Fruit fly (Drosophila melanogaster) S2 (cell line): ENCODE data around the gene CG10650.

Source experiments
- CG8478 ChIP-seq: fragments of >200 bp; optimal IDR thresholded peaks from 2 replicates; lab custom pipeline; 2018
- CTCF ChIP-seq, 2 experiments: fragments of >200 bp; optimal IDR thresholded peaks; 2 replicates each; lab custom pipeline; 2018

CG10650 gene

dm6 chr2L:18995660-18996417 is at the start of gene CG10650:
Gene CG10650 (minus strand): TSS chr2L:18995934.
- no peak for TF ChIP-seq CTCF (optimal IDR thresholded peaks at IDR 0.05; lab: Kevin White, UChicago)
- no peak for TF ChIP-seq CG8478 (lab: Kevin White, UChicago)

DNA sequence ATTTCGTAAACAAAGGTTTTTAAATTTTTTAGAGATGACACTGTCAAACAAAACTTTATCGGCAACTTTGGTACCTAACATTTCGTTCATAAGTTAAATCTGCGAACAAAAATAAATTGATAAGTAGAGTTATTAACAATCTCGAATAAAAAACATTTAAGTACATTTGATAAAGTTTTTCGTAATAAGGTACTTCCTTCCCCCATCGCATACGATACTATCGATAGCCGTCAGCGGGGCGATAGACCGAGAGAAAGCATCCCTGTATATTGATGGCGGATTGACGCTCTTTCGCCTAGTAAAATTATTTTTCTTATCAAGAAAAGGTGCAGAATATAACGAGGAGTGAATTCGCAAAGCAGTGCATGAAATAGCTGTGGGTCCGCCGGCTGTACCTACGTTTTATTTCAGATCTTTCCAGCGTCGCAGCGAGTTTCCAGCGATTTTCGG is 49.4 kb upstream of the CG10650 start, which contains the start of the genes Ttc19 and Acn:
Gene Ttc19 (minus strand): TSS at position 38 of the 450 bp plus-strand sequence.
Gene Acn (plus strand): TSS at position 245 of the 450 bp plus-strand sequence.
- TF ChIP-seq CTCF (optimal IDR thresholded peaks at IDR 0.05; lab: Kevin White, UChicago) (peak in 1 of 2 experiments; percentile 16), CG8478 (lab: Kevin White, UChicago) (no peak)

DNA sequence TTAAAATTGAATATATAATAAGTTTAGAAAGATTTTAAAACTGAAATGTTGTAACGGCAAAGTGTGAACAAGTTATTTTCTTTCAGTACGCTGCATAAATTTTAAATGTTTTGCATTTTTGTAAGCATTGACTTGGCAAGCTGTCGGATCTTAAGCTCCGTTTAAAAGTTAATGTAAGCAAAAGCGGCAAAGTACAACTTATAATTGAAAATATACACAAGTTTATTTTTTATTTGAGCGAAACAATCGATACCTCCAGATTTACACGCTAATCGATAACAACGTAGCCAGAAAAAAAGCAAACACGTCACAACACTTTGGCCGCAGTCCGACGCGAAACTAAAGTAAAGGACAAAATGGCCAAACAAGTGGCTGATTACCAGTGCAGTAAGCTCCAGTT is 45.9 kb upstream of the CG10650 start, which contains the start of gene Catsup:
Gene Catsup (plus strand): TSS at position 273 of the 400 bp plus-strand sequence.
- TF ChIP-seq CTCF (optimal IDR thresholded peaks at IDR 0.05; lab: Kevin White, UChicago) (no peak), CG8478 (lab: Kevin White, UChicago) (no peak)

DNA sequence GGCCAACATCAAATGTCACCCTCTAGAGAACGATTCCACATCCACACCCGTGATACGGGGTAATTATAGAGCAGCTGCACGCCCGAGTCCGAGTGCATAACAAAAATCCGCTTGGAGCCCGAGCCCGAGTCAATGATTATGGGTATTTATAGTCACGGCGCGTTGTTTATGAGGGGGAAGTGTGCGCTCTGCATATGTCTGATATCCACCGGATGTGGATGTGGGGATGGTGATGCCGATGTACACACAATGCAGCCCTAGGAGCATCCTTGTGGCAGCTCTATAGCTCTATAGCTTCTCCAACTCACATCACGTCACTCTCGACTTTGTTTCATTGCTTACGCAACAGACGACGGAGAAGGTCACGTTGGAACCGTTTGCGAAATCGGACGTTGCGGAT is 41.7 kb upstream of the CG10650 start:
- no peak for TF ChIP-seq CTCF (optimal IDR thresholded peaks at IDR 0.05; lab: Kevin White, UChicago)
- no peak for TF ChIP-seq CG8478 (lab: Kevin White, UChicago)

DNA sequence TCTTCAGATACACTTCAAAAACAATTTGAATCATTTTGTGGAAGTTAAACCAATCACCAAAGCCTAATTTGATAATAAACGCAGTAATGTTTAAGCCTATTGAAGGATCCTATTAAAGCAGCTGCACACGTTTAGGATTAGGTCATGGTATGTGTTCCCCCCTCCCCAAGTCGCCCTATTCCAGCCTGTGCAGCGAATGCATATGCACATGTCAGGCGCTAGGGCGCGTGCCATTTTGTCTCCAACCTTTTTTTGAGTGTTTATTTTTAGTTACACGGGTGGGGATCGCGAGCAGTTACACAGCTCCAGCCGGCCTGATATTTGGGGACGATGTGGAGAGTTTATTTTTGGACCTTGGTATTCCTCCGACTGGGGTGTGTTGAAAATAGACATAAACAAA is 41.3 kb upstream of the CG10650 start:
- TF ChIP-seq CG8478 (lab: Kevin White, UChicago), result no peak
- no peak for TF ChIP-seq CTCF (optimal IDR thresholded peaks at IDR 0.05; lab: Kevin White, UChicago)

dm6 chr2L:19036105-19036714 is 40.5 kb upstream of the CG10650 start:
- no peak for TF ChIP-seq CG8478 (lab: Kevin White, UChicago)
- no peak for TF ChIP-seq CTCF (optimal IDR thresholded peaks at IDR 0.05; lab: Kevin White, UChicago)

- TF ChIP-seq CTCF (optimal IDR thresholded peaks at IDR 0.05; lab: Kevin White, UChicago) (no peak), CG8478 (lab: Kevin White, UChicago) (no peak)
These were observed 39.3 kb upstream of the CG10650 start for dm6 chr2L:19035013-19035412.

- no peak for TF ChIP-seq CTCF (optimal IDR thresholded peaks at IDR 0.05; lab: Kevin White, UChicago)
- no peak for TF ChIP-seq CG8478 (lab: Kevin White, UChicago)
These were observed 38.6 kb upstream of the CG10650 start, which contains the start of the genes mib2 and CG31800 for dm6 chr2L:19034213-19034929. Gene mib2 (plus strand): TSS chr2L:19034444. Gene CG31800 (minus strand): TSS chr2L:19034576.

DNA sequence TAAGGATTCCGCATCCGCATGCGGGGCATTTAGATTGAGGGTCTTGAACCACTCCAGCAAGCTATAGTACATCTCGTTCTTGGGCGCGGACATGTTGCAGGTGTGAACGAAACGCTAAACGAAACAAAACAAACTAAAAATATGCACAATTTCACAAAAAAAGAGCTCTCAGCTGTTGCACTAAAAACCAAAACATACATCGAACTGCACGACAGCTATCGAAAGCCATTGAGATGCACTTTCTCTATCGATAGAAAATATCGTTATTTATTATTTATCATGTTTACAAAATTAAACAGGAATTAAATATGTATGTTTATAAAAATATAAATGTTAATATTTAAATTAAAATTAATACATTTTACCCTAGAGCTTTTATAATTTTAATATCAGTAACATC is 37.6 kb upstream of the CG10650 start, which contains the start of gene hook:
Gene hook (minus strand): TSS at position 211 of the 400 bp plus-strand sequence.
- TF ChIP-seq CTCF (optimal IDR thresholded peaks at IDR 0.05; lab: Kevin White, UChicago) (no peak), CG8478 (lab: Kevin White, UChicago) (no peak)

dm6 chr2L:19027246-19027886 is 31.6 kb upstream of the CG10650 start, which contains the start of gene Sidpn:
Gene Sidpn (plus strand): TSS chr2L:19027710.
- TF ChIP-seq CTCF (optimal IDR thresholded peaks at IDR 0.05; lab: Kevin White, UChicago) (no peak), CG8478 (lab: Kevin White, UChicago) (no peak)

DNA sequence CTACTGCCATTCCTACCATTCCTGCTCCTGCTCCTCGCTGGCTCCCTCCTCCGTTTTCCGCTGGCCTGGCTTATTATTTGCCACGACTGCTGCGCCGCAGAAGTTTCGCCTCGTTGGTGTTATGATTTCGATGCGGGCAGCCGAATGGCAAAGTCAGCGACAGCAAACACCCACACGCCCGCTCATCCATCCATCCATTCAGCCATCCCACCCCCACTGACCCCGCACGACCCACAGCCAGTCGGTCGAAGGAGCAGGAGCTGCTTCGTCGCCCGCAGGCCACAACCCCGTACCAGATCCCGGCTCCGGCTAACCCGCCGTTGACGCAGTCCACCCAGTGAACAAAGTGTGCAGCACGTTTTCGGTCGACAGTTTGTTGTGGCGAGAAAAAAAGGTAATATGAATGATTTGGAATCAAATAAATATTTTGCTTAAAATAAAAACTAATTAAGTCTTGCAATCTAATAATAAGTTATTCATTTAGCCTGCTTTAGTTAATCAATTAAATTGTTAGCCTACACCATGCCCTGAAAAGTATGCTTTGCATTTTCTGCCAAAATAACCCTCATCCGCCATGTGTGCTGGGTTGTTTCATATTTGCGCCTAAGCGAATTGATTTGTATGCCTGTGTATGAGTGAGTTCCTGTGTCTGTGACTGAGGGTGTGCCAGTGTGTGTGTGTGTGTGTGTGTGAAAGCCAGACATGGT is 30.9 kb upstream of the CG10650 start:
- TF ChIP-seq CG8478 (lab: Kevin White, UChicago) (no peak), CTCF (optimal IDR thresholded peaks at IDR 0.05; lab: Kevin White, UChicago) (no peak)

DNA sequence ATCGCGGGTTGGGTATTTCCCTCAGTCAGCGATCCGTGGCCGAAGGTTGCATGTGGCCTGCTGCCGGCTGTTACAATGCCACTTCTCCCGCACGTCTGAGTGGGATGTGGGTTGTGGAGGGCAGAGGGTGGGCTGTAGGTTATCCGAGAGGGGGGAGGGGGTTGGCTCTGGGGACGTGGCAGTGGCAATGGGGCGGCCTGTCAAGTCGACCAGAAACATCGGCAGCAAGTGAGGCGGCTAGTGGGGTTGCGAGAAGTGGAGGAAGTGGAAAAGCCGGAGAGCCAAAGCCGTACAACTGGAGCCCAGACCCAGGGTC is 29.0 kb upstream of the CG10650 start:
- TF ChIP-seq CG8478 (lab: Kevin White, UChicago) (no peak), CTCF (optimal IDR thresholded peaks at IDR 0.05; lab: Kevin White, UChicago) (no peak)

- no peak for TF ChIP-seq CG8478 (lab: Kevin White, UChicago)
These were observed 28.4 kb upstream of the CG10650 start for dm6 chr2L:19023972-19024743.
